Worm (Caenorhabditis elegans): Measurements from ENCODE around the gene rrf-3.

Gene rrf-3

ce11 chrII:8127290-8127689 is 35.0 kb upstream of the rrf-3 start (continued):
- no peak for TF ChIP-seq zfp-2 (tag; optimal IDR thresholded peaks at IDR 0.05)
- no peak for TF ChIP-seq ceh-20 (GFP tag; IDR thresholded peaks at IDR 0.05)
- TF ChIP-seq arid-1 (GFP tag; conservative IDR thresholded peaks at IDR 0.05), result no peak
- no peak for TF ChIP-seq fos-1 (tag; optimal IDR thresholded peaks at IDR 0.05)
- no peak for TF ChIP-seq jun-1 (tag; optimal IDR thresholded peaks at IDR 0.05)
- TF ChIP-seq rbr-2 (tag; optimal IDR thresholded peaks at IDR 0.05), result no peak
- TF ChIP-seq ces-1 (GFP tag; optimal IDR thresholded peaks at IDR 0.05), result no peak
- no peak for TF ChIP-seq ama-1 (optimal IDR thresholded peaks at IDR 0.05)
- peak; percentile 50 for TF ChIP-seq dve-1 (tag; optimal IDR thresholded peaks at IDR 0.05; ENCODE audit: insufficient read depth)
- no peak for TF ChIP-seq lin-29 (GFP tag; IDR thresholded peaks at IDR 0.05)
- TF ChIP-seq ceh-82 (tag; optimal IDR thresholded peaks at IDR 0.05), result no peak
- TF ChIP-seq R02D3.7 (tag; optimal IDR thresholded peaks at IDR 0.05), result no peak
- peak; percentile 57 for TF ChIP-seq nhr-77 (tag; optimal IDR thresholded peaks at IDR 0.05)
- no peak for TF ChIP-seq Y105C5A.15 (GFP tag; IDR thresholded peaks at IDR 0.05)
- no peak for TF ChIP-seq attf-4 (tag; optimal IDR thresholded peaks at IDR 0.05)
- TF ChIP-seq daf-19 (GFP tag; conservative IDR thresholded peaks at IDR 0.05), result no peak

ce11 chrII:8127794-8128193 is 34.5 kb upstream of the rrf-3 start:
- TF ChIP-seq zag-1 (tag; optimal IDR thresholded peaks at IDR 0.05) (no peak), ceh-62 (tag; optimal IDR thresholded peaks at IDR 0.05) (no peak), php-3 (GFP tag; IDR thresholded peaks at IDR 0.05) (no peak), mep-1 (tag; optimal IDR thresholded peaks at IDR 0.05) (no peak), mes-2 (tag; optimal IDR thresholded peaks at IDR 0.05; ENCODE audit: poor library complexity, severe bottlenecking) (no peak), fkh-10 (GFP tag; optimal IDR thresholded peaks at IDR 0.05) (no peak), aha-1 (tag) (no peak), dmd-9 (GFP tag; IDR thresholded peaks at IDR 0.05) (no peak), hlh-11 (tag; optimal IDR thresholded peaks at IDR 0.05) (no peak), nhr-10 (tag; optimal IDR thresholded peaks at IDR 0.05) (no peak), ZK337.2 (GFP tag; IDR thresholded peaks at IDR 0.05) (no peak), tra-1 (GFP tag; IDR thresholded peaks at IDR 0.05) (no peak), D1046.2 (GFP tag; IDR thresholded peaks at IDR 0.05) (no peak), attf-4 (tag; optimal IDR thresholded peaks at IDR 0.05) (no peak), arid-1 (GFP tag; conservative IDR thresholded peaks at IDR 0.05) (no peak), T20F7.1 (GFP tag; optimal IDR thresholded peaks at IDR 0.05) (no peak), gei-8 (GFP tag; optimal IDR thresholded peaks at IDR 0.05) (no peak), mdl-1 (tag; optimal IDR thresholded peaks at IDR 0.05) (no peak), ztf-11 (tag; optimal IDR thresholded peaks at IDR 0.05) (no peak), zip-11 (GFP tag; IDR thresholded peaks at IDR 0.05) (no peak)

ce11 chrII:8128273-8129039 is 33.8 kb upstream of the rrf-3 start:
- TF ChIP-seq dmd-6 (GFP tag; IDR thresholded peaks at IDR 0.05) (peak; percentile 69), fos-1 (tag; optimal IDR thresholded peaks at IDR 0.05) (no peak), Y48G9A.11 (GFP tag; IDR thresholded peaks at IDR 0.05) (no peak), T20F7.1 (GFP tag; optimal IDR thresholded peaks at IDR 0.05) (peak; percentile 47), unc-62 (GFP tag; optimal IDR thresholded peaks at IDR 0.05 in 1 of 2) (peak in 1 of 2 experiments; percentile 96), unc-62 (tag; optimal IDR thresholded peaks at IDR 0.05) (no peak), egl-27 (tag; optimal IDR thresholded peaks at IDR 0.05) (no peak), ceh-20 (GFP tag; IDR thresholded peaks at IDR 0.05) (peak; percentile 53; the same call in 1 of the 2 replicates), tra-1 (GFP tag; IDR thresholded peaks at IDR 0.05) (no peak), F10B5.3 (tag; optimal IDR thresholded peaks at IDR 0.05) (peak; percentile 7), ctbp-1 (GFP tag; IDR thresholded peaks at IDR 0.05) (peak; percentile 64), lsy-2 (tag; optimal IDR thresholded peaks at IDR 0.05) (peak; percentile 34 to 61), nhr-48 (tag; optimal IDR thresholded peaks at IDR 0.05) (peak; percentile 17), hlh-30 (tag; optimal IDR thresholded peaks at IDR 0.05; ENCODE audit: insufficient read depth) (peak; percentile 93), nhr-28 (tag; optimal IDR thresholded peaks at IDR 0.05) (peak; percentile 45), dmd-8 (GFP tag; IDR thresholded peaks at IDR 0.05) (0 out of 2 replicates have a peak, but pooled peaks have one; percentile 48), pha-4 (GFP tag; IDR thresholded peaks at IDR 0.05) (peak; percentile 70; the same call in 1 of the 2 replicates), pha-4 (tag; optimal IDR thresholded peaks at IDR 0.05) (no peak), rbr-2 (tag; optimal IDR thresholded peaks at IDR 0.05) (peak; percentile 55), lin-38 (GFP tag; IDR thresholded peaks at IDR 0.05) (peak; percentile 13; the same call in 1 of the 2 replicates), zip-2 (tag; optimal IDR thresholded peaks at IDR 0.05) (peak; percentile 94)

All from whole organism, L4 larva.